Worm (Caenorhabditis elegans) whole organism, young adult: ENCODE results near the gene cid-1.

ENCODE experiments used
- ama-1 ChIP-seq, 3 experiments: fragments of 150-350 bp in 1 of 3; sonication (generic microtip) in 2 of 3; optimal IDR thresholded peaks; 2 replicates each; lab custom pipeline; 2014 to 2018; ENCODE audit warnings: missing biosample characterization in 2 of 3, missing genetic modification characterization in 2 of 3, missing genetic modification reagents in 2 of 3
- bed-2 ChIP-seq: fragments of 200-800 bp; sonication (Bioruptor generic); IDR thresholded peaks from 2 replicates; pipeline ENCODE4 v1.3.6; 2022; ENCODE audit warnings: missing genetic modification reagents, missing genetic modification characterization, missing compliant biosample characterization
- dpl-1 ChIP-seq: fragments of 150-350 bp; optimal IDR thresholded peaks from 2 replicates; lab custom pipeline; 2014; ENCODE audit warnings: missing biosample characterization, missing genetic modification reagents, missing genetic modification characterization
- lin-35 ChIP-seq, 3 experiments: fragments of 150-350 bp in 2 of 3; sonication (generic microtip) in 1 of 3; optimal IDR thresholded peaks; 2 replicates each; lab custom pipeline; 2014 to 2018; ENCODE audit warnings: missing biosample characterization in 3 of 3, missing genetic modification characterization in 3 of 3, missing genetic modification reagents in 3 of 3
- repo-1 ChIP-seq: sonication (generic microtip); optimal IDR thresholded peaks from 2 replicates; lab custom pipeline; 2017; ENCODE audit warnings: mild to moderate bottlenecking, missing genetic modification characterization, missing compliant biosample characterization
- snpc-1.1 ChIP-seq: sonication (generic microtip); optimal IDR thresholded peaks from 2 replicates; lab custom pipeline; 2017; ENCODE audit warnings: missing genetic modification characterization, mild to moderate bottlenecking, missing compliant biosample characterization, antibody characterized with exemption, moderate library complexity, missing genotype, missing genetic modification reagents; ENCODE audit not compliant: insufficient read depth

DNA sequence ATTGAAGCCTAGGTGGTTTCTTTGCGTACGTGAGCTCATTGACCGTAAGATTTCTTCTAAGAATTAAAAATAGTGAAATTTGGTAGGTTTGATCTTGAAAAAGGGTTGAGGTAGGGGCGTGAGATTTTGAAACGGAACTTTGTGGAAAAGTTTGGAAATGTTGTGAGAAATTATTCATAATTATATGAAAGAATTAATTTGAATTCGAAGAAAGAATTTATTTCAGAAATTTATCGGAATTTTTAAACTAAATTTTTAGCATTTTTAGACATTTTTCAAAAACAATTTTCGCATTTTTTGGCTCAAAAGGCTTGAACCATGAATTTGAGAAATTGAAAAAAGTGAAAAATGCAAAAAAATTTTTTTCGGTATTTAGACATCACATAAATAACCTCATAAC is 40.4 kb downstream of the cid-1 start:
- TF ChIP-seq repo-1 (tag; lab: Kevin White, UChicago): no peak
- no peak for TF ChIP-seq bed-2
- TF ChIP-seq snpc-1.1: no peak
- no peak for TF ChIP-seq ama-1 (optimal IDR thresholded peaks at IDR 0.05; lab: Kevin White, UChicago)
- no peak for TF ChIP-seq ama-1 (GFP tag; optimal IDR thresholded peaks at IDR 0.05; lab: Kevin White, UChicago)
- TF ChIP-seq dpl-1 (GFP tag; lab: Kevin White, UChicago): no peak
- TF ChIP-seq lin-35 (GFP tag; optimal IDR thresholded peaks at IDR 0.05; lab: Kevin White, UChicago): no peak
